Worm (Caenorhabditis elegans): Measurements from ENCODE around the gene Y77E11A.12.

DNA sequence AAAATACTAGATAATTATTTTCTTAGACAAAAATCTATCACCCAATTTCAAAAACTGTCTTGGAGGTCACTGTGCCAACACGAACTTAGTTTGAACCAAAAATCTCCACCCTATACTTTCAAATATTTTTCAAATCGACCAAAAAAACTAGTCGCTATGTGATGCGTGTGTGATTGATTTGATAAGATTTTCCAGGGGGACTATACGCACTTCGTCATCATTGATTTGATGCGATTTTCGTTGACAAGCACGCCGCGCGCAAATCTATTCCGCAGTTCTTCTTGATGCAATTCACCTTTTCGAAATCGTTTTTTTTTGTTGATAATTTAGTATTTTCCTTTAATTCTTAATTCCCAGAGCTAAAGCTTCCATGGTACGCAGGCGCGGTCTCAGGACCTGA is 21.5 kb downstream of the Y77E11A.12 start:
- TF ChIP-seq Y56A3A.18 (GFP tag; IDR thresholded peaks at IDR 0.05) (no peak), hsf-1 (GFP tag; IDR thresholded peaks at IDR 0.05) (no peak), F37B4.10 (GFP tag; IDR thresholded peaks at IDR 0.05) (no peak), sea-2 (GFP tag; IDR thresholded peaks at IDR 0.05) (no peak), nfya-1 (tag; optimal IDR thresholded peaks at IDR 0.05; ENCODE audit: borderline replicate concordance, insufficient read depth) (no peak), akir-1 (GFP tag; optimal IDR thresholded peaks at IDR 0.05) (no peak)

Data from whole organism, young adult.